Fruit fly (Drosophila melanogaster): ENCODE results near the gene CG5421.

The CG5421 gene

dm6 chr2L:12475308-12475707 lies 27.4 kb upstream of the CG5421 start (continued):
- TF ChIP-seq sens (GFP tag) = peak; percentile 15
- TF ChIP-seq CG15514 (GFP tag; optimal IDR thresholded peaks at IDR 0.05) = peak; percentile 63

DNA sequence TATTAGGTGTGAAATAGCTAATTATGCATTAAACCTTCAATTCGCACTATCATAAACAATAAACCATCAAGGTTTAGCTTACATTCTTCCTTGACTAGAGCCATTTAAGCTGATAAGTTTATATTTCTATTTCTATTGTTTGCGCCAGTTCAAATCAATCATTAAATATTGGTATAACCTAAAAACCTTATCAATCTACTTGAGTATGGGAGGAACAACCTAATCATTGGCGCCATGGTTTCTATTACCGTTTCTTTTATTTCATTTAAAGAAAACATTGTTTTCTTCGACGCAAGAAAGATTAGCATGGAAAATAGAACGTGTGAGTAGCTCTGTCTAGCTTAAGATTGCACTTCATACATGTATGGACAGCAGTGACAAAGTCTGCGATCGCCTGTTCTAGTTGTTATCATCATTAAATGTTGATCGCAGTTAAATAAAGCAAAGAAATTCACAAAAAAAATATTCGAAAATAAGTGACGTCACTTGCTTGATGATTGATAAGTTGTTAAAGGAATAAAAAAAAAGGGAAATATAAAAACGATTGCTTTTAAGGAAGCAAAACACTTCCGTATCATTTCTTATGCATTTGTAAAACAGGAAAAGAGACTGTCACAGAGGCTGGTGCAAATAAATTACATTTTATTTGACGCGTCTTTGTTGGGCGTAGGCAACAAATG lies 26.4 kb upstream of the CG5421 start:
- TF ChIP-seq CG2678 (tag; optimal IDR thresholded peaks at IDR 0.05) (peak; percentile 5), CG3407 (GFP tag; optimal IDR thresholded peaks at IDR 0.05) (no peak), Vsx1 (GFP tag; optimal IDR thresholded peaks at IDR 0.05) (peak; percentile 33), CG7987 (GFP tag; optimal IDR thresholded peaks at IDR 0.05) (peak; percentile 20), bigmax (GFP tag; optimal IDR thresholded peaks at IDR 0.05) (peak; percentile 47), CG2875 (GFP tag; optimal IDR thresholded peaks at IDR 0.05) (peak; percentile 8), wdn (GFP tag; IDR thresholded peaks at IDR 0.05) (no peak), sug (tag; optimal IDR thresholded peaks at IDR 0.05) (peak; percentile 5), corto (GFP tag; optimal IDR thresholded peaks at IDR 0.05) (no peak), exex (tag; optimal IDR thresholded peaks at IDR 0.05) (peak; percentile 73), CG4707 (GFP tag; optimal IDR thresholded peaks at IDR 0.05) (peak; percentile 13), tll (GFP tag; optimal IDR thresholded peaks at IDR 0.05) (no peak), CG5180 (GFP tag; optimal IDR thresholded peaks at IDR 0.05) (peak; percentile 37), jumu (GFP tag; optimal IDR thresholded peaks at IDR 0.05) (no peak), fru (optimal IDR thresholded peaks at IDR 0.05) (no peak), wek (GFP tag; optimal IDR thresholded peaks at IDR 0.05) (peak; percentile 24), CG10979 (tag; optimal IDR thresholded peaks at IDR 0.05) (no peak), org-1 (GFP tag; optimal IDR thresholded peaks at IDR 0.05) (peak; percentile 16), jigr1 (GFP tag; IDR thresholded peaks at IDR 0.05) (no peak), sens (GFP tag) (peak; percentile 70), Sox100B (GFP tag; optimal IDR thresholded peaks at IDR 0.05) (peak; percentile 23), CG14860 (GFP tag; IDR thresholded peaks at IDR 0.05; ENCODE audit: partially characterized antibody) (no peak), Asciz (GFP tag; optimal IDR thresholded peaks at IDR 0.05) (peak; percentile 21), nau (GFP tag; optimal IDR thresholded peaks at IDR 0.05) (peak; percentile 10), CG15601 (tag; optimal IDR thresholded peaks at IDR 0.05) (peak; percentile 28), row (GFP tag; IDR thresholded peaks at IDR 0.05) (no peak), CG8281 (tag; optimal IDR thresholded peaks at IDR 0.05) (peak; percentile 41), grn (GFP tag; optimal IDR thresholded peaks at IDR 0.05) (peak; percentile 29), fd64A (GFP tag; optimal IDR thresholded peaks at IDR 0.05) (peak; percentile 47), chm (GFP tag; IDR thresholded peaks at IDR 0.05) (no peak), sqz (GFP tag; optimal IDR thresholded peaks at IDR 0.05) (peak; percentile 34), lbe (GFP tag; optimal IDR thresholded peaks at IDR 0.05) (peak; percentile 12), CG17912 (GFP tag; optimal IDR thresholded peaks at IDR 0.05) (no peak), BtbVII (GFP tag; optimal IDR thresholded peaks at IDR 0.05) (peak; percentile 35), vvl (GFP tag; IDR thresholded peaks at IDR 0.05) (no peak), CG33557 (GFP tag; optimal IDR thresholded peaks at IDR 0.05) (peak; percentile 37), lab (GFP tag; optimal IDR thresholded peaks at IDR 0.05) (peak; percentile 30), ATbp (GFP tag; optimal IDR thresholded peaks at IDR 0.05) (peak; percentile 15), mirr (GFP tag; optimal IDR thresholded peaks at IDR 0.05) (peak; percentile 52), Med (GFP tag) (peak; percentile 58), Dp (GFP tag; optimal IDR thresholded peaks at IDR 0.05) (no peak), Pdp1 (GFP tag; optimal IDR thresholded peaks at IDR 0.05) (peak in 1 of 2 experiments; percentile 1)

Measured in whole organism, embryonic.